Fruit fly (Drosophila melanogaster): Measurements from ENCODE around the gene CG13288.
A peak's percentile ranks its signal among the peaks of the same experiment; 100 is the strongest.

- TF ChIP-seq cic (GFP tag; optimal IDR thresholded peaks at IDR 0.05): peak; percentile 39
- TF ChIP-seq CG7101 (tag; optimal IDR thresholded peaks at IDR 0.05): no peak
- peak; percentile 41 for TF ChIP-seq CG12768 (GFP tag; optimal IDR thresholded peaks at IDR 0.05)
- no peak for TF ChIP-seq cnc (optimal IDR thresholded peaks at IDR 0.05)
Measured at dm6 chr3L:5923646-5924122, 16.5 kb downstream of the CG13288 start, which contains the start of gene CG33523.

All from whole organism, adult.